Fruit fly (Drosophila melanogaster): ENCODE data around the gene Sol1.

dm6 chr3R:12442601-12443533, 56.8 kb downstream of the Sol1 start:
- TF ChIP-seq h (optimal IDR thresholded peaks at IDR 0.05): no peak
- TF ChIP-seq Myc (optimal IDR thresholded peaks at IDR 0.05): no peak
- TF ChIP-seq insv (optimal IDR thresholded peaks at IDR 0.05): no peak
- TF ChIP-seq ttk (optimal IDR thresholded peaks at IDR 0.05): no peak
- TF ChIP-seq psq (optimal IDR thresholded peaks at IDR 0.05): no peak
- no peak for TF ChIP-seq Sin3A (optimal IDR thresholded peaks at IDR 0.05)

Data from Kc167 (cell line).